Worm (Caenorhabditis elegans): Measurements from ENCODE around the gene H39E23.3.
A peak's percentile ranks its signal among the peaks of the same experiment; 100 is the strongest.

ce11 chrV:14069899-14070298, 37.7 kb upstream of the H39E23.3 start:
- TF ChIP-seq R02D3.7 (tag; optimal IDR thresholded peaks at IDR 0.05): no peak
- TF ChIP-seq skn-1 (tag; optimal IDR thresholded peaks at IDR 0.05): no peak
- TF ChIP-seq nhr-77 (tag; optimal IDR thresholded peaks at IDR 0.05): no peak
- no peak for TF ChIP-seq F44E2.7 (GFP tag; IDR thresholded peaks at IDR 0.05)
- TF ChIP-seq aha-1 (tag): no peak
- no peak for TF ChIP-seq dve-1 (tag; optimal IDR thresholded peaks at IDR 0.05; ENCODE audit: insufficient read depth)
- TF ChIP-seq spr-3 (GFP tag; optimal IDR thresholded peaks at IDR 0.05): no peak
- no peak for TF ChIP-seq zfp-3 (GFP tag; conservative IDR thresholded peaks at IDR 0.05)
- no peak for TF ChIP-seq lir-3 (tag; optimal IDR thresholded peaks at IDR 0.05)
- TF ChIP-seq zag-1 (tag; optimal IDR thresholded peaks at IDR 0.05): no peak
- peak in 1 of 2 experiments; percentile 90 for TF ChIP-seq unc-62 (GFP tag; optimal IDR thresholded peaks at IDR 0.05 in 1 of 2)
- no peak for TF ChIP-seq unc-62 (tag; optimal IDR thresholded peaks at IDR 0.05)
- no peak for TF ChIP-seq nhr-6 (tag; optimal IDR thresholded peaks at IDR 0.05)
